Worm (Caenorhabditis elegans) whole organism, young adult: ENCODE measurements around the gene C06G4.4.

Source experiments
- F49E8.2 ChIP-seq: sonication (generic microtip); optimal IDR thresholded peaks from 3 replicates; lab custom pipeline; 2017; ENCODE audit warnings: missing genetic modification characterization, mild to moderate bottlenecking, missing compliant biosample characterization, antibody characterized with exemption, moderate library complexity; ENCODE audit not compliant: insufficient read depth
- F52B5.7 ChIP-seq: sonication (generic microtip); optimal IDR thresholded peaks from 2 replicates; lab custom pipeline; 2016; ENCODE audit warnings: mild to moderate bottlenecking, missing genetic modification characterization, missing compliant biosample characterization
- K12H6.12 ChIP-seq: fragments of 200-800 bp; sonication (Bioruptor generic); optimal IDR thresholded peaks from 2 replicates; lab custom pipeline; 2018; ENCODE audit warnings: mild to moderate bottlenecking, missing genetic modification characterization, missing compliant biosample characterization
- ama-1 ChIP-seq, 3 experiments: fragments of 150-350 bp in 1 of 3; sonication (generic microtip) in 2 of 3; optimal IDR thresholded peaks; 2 replicates each; lab custom pipeline; 2014 to 2018; ENCODE audit warnings: missing biosample characterization in 2 of 3, missing genetic modification characterization in 2 of 3, missing genetic modification reagents in 2 of 3
- aptf-3 ChIP-seq: fragments of 200-800 bp; sonication (Bioruptor generic); IDR thresholded peaks from 2 replicates; pipeline ENCODE4 v1.3.6; 2022; ENCODE audit warnings: missing genetic modification characterization, missing compliant biosample characterization
- dpl-1 ChIP-seq: fragments of 150-350 bp; optimal IDR thresholded peaks from 2 replicates; lab custom pipeline; 2014; ENCODE audit warnings: missing biosample characterization, missing genetic modification reagents, missing genetic modification characterization
- let-607 ChIP-seq, 2 experiments: fragments of 200-800 bp in 1 of 2; sonication (Bioruptor generic) in 1 of 2; sonication (generic microtip) in 1 of 2; optimal IDR thresholded peaks; 2 replicates each; lab custom pipeline; 2016 to 2018; ENCODE audit warnings: mild to moderate bottlenecking in 2 of 2, missing compliant biosample characterization in 2 of 2, missing genetic modification characterization in 2 of 2, moderate library complexity in 2 of 2, missing genotype in 1 of 2
- lin-26 ChIP-seq: fragments of 200-800 bp; sonication (Bioruptor generic); IDR thresholded peaks from 2 replicates; pipeline ENCODE4 v1.3.6; 2022; ENCODE audit warnings: missing genetic modification reagents, missing genetic modification characterization, missing compliant biosample characterization
- lin-35 ChIP-seq, 3 experiments: fragments of 150-350 bp in 2 of 3; sonication (generic microtip) in 1 of 3; optimal IDR thresholded peaks; 2 replicates each; lab custom pipeline; 2014 to 2018; ENCODE audit warnings: missing biosample characterization in 3 of 3, missing genetic modification characterization in 3 of 3, missing genetic modification reagents in 3 of 3
- pbrm-1 ChIP-seq: fragments of 200-800 bp; sonication (Bioruptor generic); IDR thresholded peaks from 2 replicates; pipeline ENCODE4 v1.3.6; 2022; ENCODE audit warnings: missing genetic modification reagents, missing genetic modification characterization, missing compliant biosample characterization
- pha-4 ChIP-seq: fragments of 150-350 bp; sonication (generic microtip); optimal IDR thresholded peaks from 2 replicates; lab custom pipeline; 2014; ENCODE audit warnings: missing biosample characterization, missing genetic modification reagents, missing genetic modification characterization
- repo-1 ChIP-seq: sonication (generic microtip); optimal IDR thresholded peaks from 2 replicates; lab custom pipeline; 2017; ENCODE audit warnings: mild to moderate bottlenecking, missing genetic modification characterization, missing compliant biosample characterization
- unc-62 ChIP-seq: fragments of 150-350 bp; optimal IDR thresholded peaks from 2 replicates; lab custom pipeline; 2014; ENCODE audit warnings: missing biosample characterization, missing genetic modification reagents, missing genetic modification characterization
- xnd-1 ChIP-seq: sonication (generic microtip); optimal IDR thresholded peaks from 2 replicates; lab custom pipeline; 2016; ENCODE audit warnings: missing genotype, missing genetic modification reagents, missing genetic modification characterization, missing compliant biosample characterization

- TF ChIP-seq lin-26 (GFP tag; lab: Robert Waterston, UW) (no peak), xnd-1 (tag; lab: Kevin White, UChicago) (peak; percentile 40), lin-35 (GFP tag; optimal IDR thresholded peaks at IDR 0.05; lab: Kevin White, UChicago) (peak in 2 of 3 experiments; percentile 3 to 89), repo-1 (peak; percentile 41), pbrm-1 (GFP tag; lab: Robert Waterston, UW) (peak; percentile 81), ama-1 (optimal IDR thresholded peaks at IDR 0.05; lab: Kevin White, UChicago) (peak; percentile 33), ama-1 (GFP tag; optimal IDR thresholded peaks at IDR 0.05; lab: Kevin White, UChicago) (no peak), pha-4 (no peak), aptf-3 (GFP tag; lab: Robert Waterston, UW) (no peak), unc-62 (no peak), let-607 (tag; optimal IDR thresholded peaks at IDR 0.05; lab: Kevin White, UChicago) (peak; percentile 9 to 69), dpl-1 (GFP tag; lab: Kevin White, UChicago) (peak; percentile 68), F49E8.2 (tag; lab: Kevin White, UChicago) (no peak), F52B5.7 (tag; lab: Kevin White, UChicago) (no peak), K12H6.12 (peak; percentile 52)
Observed at ce11 chrIII:7973201-7973767, 4.3 kb downstream of the C06G4.4 start, which contains the start of the genes eef-1B.1 and aco-2.
